3 fruit fly cellular contexts compared by ENCODE assay signal in genomic region chr2L:9894871-9895364, dm6.
TF ChIP-seq lines count a peak whose summit lies in the region.

TSS of gene Bka (plus strand) at chr2L:9895287.

TF ChIP-seq in whole organism, adult, 20 proteins besides CTCF, POLR2A, EP300 and RAD21 (continued from another document):
- TF ChIP-seq kay (GFP tag; lab: Kevin White, UChicago; ENCODE audit: borderline replicate concordance) (no peak), CG7101 (tag; optimal IDR thresholded peaks at IDR 0.05; lab: Kevin White, UChicago) (peak; percentile 81)

TF ChIP-seq in whole organism, embryonic, 481 proteins besides CTCF, POLR2A, EP300 and RAD21 (continued from another document and continues in another):
- TF ChIP-seq MTF-1 (GFP tag; optimal IDR thresholded peaks at IDR 0.05; lab: Kevin White, UChicago; ENCODE audit: borderline replicate concordance) (peak; percentile 51), CG12155 (GFP tag; optimal IDR thresholded peaks at IDR 0.05; lab: Kevin White, UChicago) (peak; percentile 49), Hand (GFP tag; optimal IDR thresholded peaks at IDR 0.05; lab: Kevin White, UChicago) (peak; percentile 56), pfk (GFP tag; optimal IDR thresholded peaks at IDR 0.05; lab: Kevin White, UChicago) (peak; percentile 26), Sox102F (GFP tag; optimal IDR thresholded peaks at IDR 0.05; lab: Kevin White, UChicago) (no peak), CG1647 (GFP tag; optimal IDR thresholded peaks at IDR 0.05; lab: Kevin White, UChicago) (no peak), slp2 (GFP tag; optimal IDR thresholded peaks at IDR 0.05; lab: Kevin White, UChicago) (no peak), ara (GFP tag; IDR thresholded peaks at IDR 0.05; lab: Robert Waterston, UW) (no peak), CG17912 (GFP tag; optimal IDR thresholded peaks at IDR 0.05; lab: Kevin White, UChicago) (no peak), CG17361 (GFP tag; IDR thresholded peaks at IDR 0.05; lab: Robert Waterston, UW) (peak; percentile 66; the same call in 2 of the 3 replicates), CG7357 (GFP tag; IDR thresholded peaks at IDR 0.05; lab: Robert Waterston, UW) (no peak), CG34422 (GFP tag; IDR thresholded peaks at IDR 0.05; lab: Robert Waterston, UW) (peak; percentile 55; the same call in 1 of the 3 replicates), CG10462 (GFP tag; optimal IDR thresholded peaks at IDR 0.05; lab: Kevin White, UChicago) (no peak), E2f1 (GFP tag; IDR thresholded peaks at IDR 0.05; lab: Robert Waterston, UW) (no peak), Med (GFP tag; lab: Kevin White, UChicago) (peak; percentile 93), jumu (GFP tag; optimal IDR thresholded peaks at IDR 0.05; lab: Kevin White, UChicago) (no peak), Nf-YB (GFP tag; optimal IDR thresholded peaks at IDR 0.05; lab: Kevin White, UChicago) (peak; percentile 66), Atf3 (GFP tag; optimal IDR thresholded peaks at IDR 0.05; lab: Kevin White, UChicago) (no peak), CG5180 (GFP tag; optimal IDR thresholded peaks at IDR 0.05; lab: Kevin White, UChicago) (no peak), CG12659 (GFP tag; optimal IDR thresholded peaks at IDR 0.05; lab: Kevin White, UChicago) (peak; percentile 89), CG34224 (GFP tag; IDR thresholded peaks at IDR 0.05; lab: Robert Waterston, UW; ENCODE audit: partially characterized antibody) (peak; percentile 99), ttk (GFP tag; IDR thresholded peaks at IDR 0.05; lab: Robert Waterston, UW) (no peak; the same call in 1 of the 2 replicates), twi (tag; optimal IDR thresholded peaks at IDR 0.05; lab: Kevin White, UChicago) (peak; percentile 71), gt (GFP tag; IDR thresholded peaks at IDR 0.05; lab: Robert Waterston, UW) (no peak), Drgx (GFP tag; IDR thresholded peaks at IDR 0.05; lab: Robert Waterston, UW) (no peak), CG12942 (GFP tag; optimal IDR thresholded peaks at IDR 0.05; lab: Kevin White, UChicago) (no peak), row (GFP tag; IDR thresholded peaks at IDR 0.05; lab: Robert Waterston, UW) (peak; percentile 61), CG8944 (GFP tag; optimal IDR thresholded peaks at IDR 0.05; lab: Kevin White, UChicago) (no peak), CkIIα-i1 (GFP tag; IDR thresholded peaks at IDR 0.05; lab: Robert Waterston, UW) (no peak), CG18599 (GFP tag; optimal IDR thresholded peaks at IDR 0.05; lab: Kevin White, UChicago) (peak; percentile 63), pita (GFP tag; optimal IDR thresholded peaks at IDR 0.05; lab: Kevin White, UChicago) (no peak), D19B (GFP tag; optimal IDR thresholded peaks at IDR 0.05; lab: Kevin White, UChicago) (no peak), Gug (GFP tag; IDR thresholded peaks at IDR 0.05; lab: Robert Waterston, UW) (no peak), Dip2 (GFP tag; IDR thresholded peaks at IDR 0.05; lab: Robert Waterston, UW) (no peak), disco-r (GFP tag; optimal IDR thresholded peaks at IDR 0.05; lab: Kevin White, UChicago) (no peak), odd (GFP tag; optimal IDR thresholded peaks at IDR 0.05; lab: Kevin White, UChicago) (peak; percentile 73), CG11247 (GFP tag; IDR thresholded peaks at IDR 0.05; lab: Robert Waterston, UW) (no peak), dm (GFP tag; optimal IDR thresholded peaks at IDR 0.05; lab: Kevin White, UChicago) (peak; percentile 91), CG2199 (GFP tag; IDR thresholded peaks at IDR 0.05; lab: Robert Waterston, UW) (no peak), CG15073 (GFP tag; optimal IDR thresholded peaks at IDR 0.05; lab: Kevin White, UChicago) (no peak), nmo (GFP tag; optimal IDR thresholded peaks at IDR 0.05; lab: Kevin White, UChicago) (peak; percentile 74), CG14710 (tag; optimal IDR thresholded peaks at IDR 0.05; lab: Kevin White, UChicago) (peak; percentile 91), Ptx1 (GFP tag; IDR thresholded peaks at IDR 0.05; lab: Robert Waterston, UW) (no peak), p53 (GFP tag; optimal IDR thresholded peaks at IDR 0.05; lab: Kevin White, UChicago) (no peak), pros (GFP tag; optimal IDR thresholded peaks at IDR 0.05; lab: Kevin White, UChicago) (peak; percentile 6), Pdp1 (GFP tag; optimal IDR thresholded peaks at IDR 0.05; lab: Kevin White, UChicago) (peak in 1 of 2 experiments; percentile 81), CG3838 (GFP tag; optimal IDR thresholded peaks at IDR 0.05; lab: Kevin White, UChicago) (no peak), Ets97D (GFP tag; optimal IDR thresholded peaks at IDR 0.05; lab: Kevin White, UChicago) (peak; percentile 95), Hsf (GFP tag; optimal IDR thresholded peaks at IDR 0.05; lab: Kevin White, UChicago) (peak; percentile 17), chif (GFP tag; optimal IDR thresholded peaks at IDR 0.05; lab: Kevin White, UChicago) (no peak), cwo (GFP tag; optimal IDR thresholded peaks at IDR 0.05; lab: Kevin White, UChicago) (peak; percentile 54), ssp (GFP tag; IDR thresholded peaks at IDR 0.05; lab: Robert Waterston, UW) (no peak), CG8478 (optimal IDR thresholded peaks at IDR 0.05; lab: Kevin White, UChicago) (no peak), CG33557 (GFP tag; optimal IDR thresholded peaks at IDR 0.05; lab: Kevin White, UChicago) (peak; percentile 68), vfl (GFP tag; optimal IDR thresholded peaks at IDR 0.05; lab: Kevin White, UChicago) (no peak), lab (GFP tag; optimal IDR thresholded peaks at IDR 0.05; lab: Kevin White, UChicago) (peak; percentile 72), psq (GFP tag; optimal IDR thresholded peaks at IDR 0.05; lab: Kevin White, UChicago) (no peak), fu2 (GFP tag; optimal IDR thresholded peaks at IDR 0.05; lab: Kevin White, UChicago) (no peak), Bgb (GFP tag; IDR thresholded peaks at IDR 0.05; lab: Robert Waterston, UW; ENCODE audit: partially characterized antibody) (peak; percentile 96), sens (GFP tag; lab: Kevin White, UChicago) (peak; percentile 79), ken (GFP tag; IDR thresholded peaks at IDR 0.05; lab: Robert Waterston, UW) (no peak), CG2116 (GFP tag; optimal IDR thresholded peaks at IDR 0.05; lab: Kevin White, UChicago) (peak; percentile 99), bsh (GFP tag; optimal IDR thresholded peaks at IDR 0.05; lab: Kevin White, UChicago) (peak in 1 of 2 experiments; percentile 56), CG11695 (GFP tag; IDR thresholded peaks at IDR 0.05; lab: Robert Waterston, UW) (no peak), h (optimal IDR thresholded peaks at IDR 0.05; lab: Kevin White, UChicago) (no peak), pan (optimal IDR thresholded peaks at IDR 0.05; lab: Kevin White, UChicago) (no peak), pan (GFP tag; optimal IDR thresholded peaks at IDR 0.05 in 1 of 2, IDR thresholded peaks at IDR 0.05 in 1 of 2) (peak in 1 of 2 experiments; percentile 39)

TF ChIP-seq in whole organism, prepupa, 60 proteins besides CTCF, POLR2A, EP300 and RAD21 (continued from another document):
- no peak for TF ChIP-seq Hr38 (GFP tag; optimal IDR thresholded peaks at IDR 0.05; lab: Kevin White, UChicago)
- no peak for TF ChIP-seq pdm3 (GFP tag; optimal IDR thresholded peaks at IDR 0.05; lab: Kevin White, UChicago)
- no peak for TF ChIP-seq CG8119 (GFP tag; IDR thresholded peaks at IDR 0.05; lab: Robert Waterston, UW)
- no peak for TF ChIP-seq CG10631 (GFP tag; optimal IDR thresholded peaks at IDR 0.05; lab: Kevin White, UChicago)
- no peak for TF ChIP-seq CG6276 (GFP tag; optimal IDR thresholded peaks at IDR 0.05; lab: Kevin White, UChicago)
- no peak for TF ChIP-seq net (GFP tag; optimal IDR thresholded peaks at IDR 0.05; lab: Kevin White, UChicago)
- TF ChIP-seq acj6 (GFP tag; optimal IDR thresholded peaks at IDR 0.05; lab: Kevin White, UChicago) = peak; percentile 29
- TF ChIP-seq CG11294 (GFP tag; IDR thresholded peaks at IDR 0.05; lab: Robert Waterston, UW) = no peak
- no peak for TF ChIP-seq Hr4 (GFP tag; optimal IDR thresholded peaks at IDR 0.05; lab: Kevin White, UChicago)
- peak; percentile 56 for TF ChIP-seq topi (GFP tag; optimal IDR thresholded peaks at IDR 0.05; lab: Kevin White, UChicago)
- TF ChIP-seq CG34406 (GFP tag; optimal IDR thresholded peaks at IDR 0.05; lab: Kevin White, UChicago) = peak; percentile 56
- TF ChIP-seq fkh (GFP tag; optimal IDR thresholded peaks at IDR 0.05; lab: Kevin White, UChicago) = peak; percentile 52
- TF ChIP-seq CG11902 (GFP tag; optimal IDR thresholded peaks at IDR 0.05; lab: Kevin White, UChicago) = no peak
- peak in 1 of 2 experiments; percentile 58 for TF ChIP-seq ss (GFP tag; optimal IDR thresholded peaks at IDR 0.05; lab: Kevin White, UChicago)
- no peak for TF ChIP-seq cyc (GFP tag; optimal IDR thresholded peaks at IDR 0.05; lab: Kevin White, UChicago)
- no peak for TF ChIP-seq CG32006 (GFP tag; optimal IDR thresholded peaks at IDR 0.05; lab: Kevin White, UChicago)
- peak; percentile 25 for TF ChIP-seq dsx (GFP tag; optimal IDR thresholded peaks at IDR 0.05; lab: Kevin White, UChicago; ENCODE audit: poor library complexity, severe bottlenecking)
- TF ChIP-seq Smox (GFP tag; optimal IDR thresholded peaks at IDR 0.05; lab: Kevin White, UChicago) = no peak
- peak; percentile 21 for TF ChIP-seq CG7368 (GFP tag; optimal IDR thresholded peaks at IDR 0.05; lab: Kevin White, UChicago)
- TF ChIP-seq CG6792 (GFP tag; optimal IDR thresholded peaks at IDR 0.05; lab: Kevin White, UChicago) = no peak
- peak; percentile 57 for TF ChIP-seq Met (GFP tag; optimal IDR thresholded peaks at IDR 0.05; lab: Kevin White, UChicago)
- TF ChIP-seq Ets21C (GFP tag; optimal IDR thresholded peaks at IDR 0.05; lab: Kevin White, UChicago) = peak; percentile 1
- TF ChIP-seq fd85E (GFP tag; optimal IDR thresholded peaks at IDR 0.05; lab: Kevin White, UChicago) = no peak
- peak; percentile 77 for TF ChIP-seq Eip78C (GFP tag; lab: Kevin White, UChicago)
- TF ChIP-seq CG11762 (GFP tag; optimal IDR thresholded peaks at IDR 0.05; lab: Kevin White, UChicago; ENCODE audit: insufficient read depth) = no peak
- TF ChIP-seq esn (GFP tag; optimal IDR thresholded peaks at IDR 0.05; lab: Kevin White, UChicago) = peak; percentile 65
- TF ChIP-seq Blimp-1 (GFP tag; optimal IDR thresholded peaks at IDR 0.05; lab: Kevin White, UChicago) = peak; percentile 15
- TF ChIP-seq CG16779 (tag; optimal IDR thresholded peaks at IDR 0.05; lab: Kevin White, UChicago) = no peak
- TF ChIP-seq eg (GFP tag; IDR thresholded peaks at IDR 0.05; lab: Robert Waterston, UW) = no peak
- TF ChIP-seq lz (GFP tag; optimal IDR thresholded peaks at IDR 0.05; lab: Kevin White, UChicago) = peak; percentile 38
- TF ChIP-seq vri (GFP tag; optimal IDR thresholded peaks at IDR 0.05; lab: Kevin White, UChicago) = peak; percentile 74
- TF ChIP-seq dac (GFP tag; optimal IDR thresholded peaks at IDR 0.05; lab: Kevin White, UChicago) = no peak
- no peak for TF ChIP-seq fd59A (GFP tag; optimal IDR thresholded peaks at IDR 0.05; lab: Kevin White, UChicago)
- TF ChIP-seq Eip93F (GFP tag; optimal IDR thresholded peaks at IDR 0.05; lab: Kevin White, UChicago) = peak; percentile 23
- no peak for TF ChIP-seq Sox15 (GFP tag; optimal IDR thresholded peaks at IDR 0.05; lab: Kevin White, UChicago)
- TF ChIP-seq CG9139 (GFP tag; optimal IDR thresholded peaks at IDR 0.05; lab: Kevin White, UChicago) = no peak
- TF ChIP-seq CG8632 (GFP tag; optimal IDR thresholded peaks at IDR 0.05; lab: Kevin White, UChicago) = no peak
